Worm (Caenorhabditis elegans) whole organism, L4 larva: ENCODE results near the gene plc-1.

ENCODE experiments used
- ces-1 ChIP-seq: fragments of 150-350 bp; sonication (generic microtip); optimal IDR thresholded peaks from 4 replicates; lab custom pipeline; 2014; ENCODE audit warnings: missing biosample characterization, missing genetic modification reagents, missing genetic modification characterization
- daf-8 ChIP-seq: fragments of 200-800 bp; sonication (Bioruptor generic); IDR thresholded peaks from 2 replicates; pipeline ENCODE4 v1.3.6; 2022; ENCODE audit warnings: missing genetic modification characterization, missing compliant biosample characterization
- egl-27 ChIP-seq: sonication (generic microtip); optimal IDR thresholded peaks from 3 replicates; lab custom pipeline; 2017; ENCODE audit warnings: missing biosample characterization, missing genetic modification reagents, missing genetic modification characterization
- lin-13 ChIP-seq: fragments of 150-350 bp; optimal IDR thresholded peaks from 2 replicates; lab custom pipeline; 2014; ENCODE audit warnings: missing biosample characterization, missing genetic modification reagents, missing genetic modification characterization
- lin-39 ChIP-seq: fragments of 150-350 bp; optimal IDR thresholded peaks from 2 replicates; lab custom pipeline; 2014; ENCODE audit warnings: missing biosample characterization, missing genetic modification reagents, missing genetic modification characterization
- lsy-2 ChIP-seq, 2 experiments: fragments of 150-350 bp in 1 of 2; sonication (generic microtip) in 1 of 2; optimal IDR thresholded peaks; 2 replicates each; lab custom pipeline; 2014 to 2017; ENCODE audit warnings: missing biosample characterization in 2 of 2, missing genetic modification characterization in 2 of 2
- mdt-29 ChIP-seq: fragments of 200-800 bp; sonication (Bioruptor generic); IDR thresholded peaks from 2 replicates; pipeline ENCODE4 v1.3.6; 2022; ENCODE audit warnings: missing genetic modification reagents, missing genetic modification characterization, missing compliant biosample characterization
- nhr-76 ChIP-seq: fragments of 150-350 bp; optimal IDR thresholded peaks from 2 replicates; lab custom pipeline; 2014; ENCODE audit warnings: missing biosample characterization, missing genetic modification characterization
- pqm-1 ChIP-seq: sonication (generic microtip); optimal IDR thresholded peaks from 2 replicates; lab custom pipeline; 2017; ENCODE audit warnings: missing biosample characterization, missing genetic modification characterization
- snpc-4 ChIP-seq: fragments of 150-350 bp; optimal IDR thresholded peaks from 2 replicates; lab custom pipeline; 2014; ENCODE audit warnings: missing biosample characterization, missing genetic modification characterization
- unc-39 ChIP-seq: sonication (generic microtip); optimal IDR thresholded peaks from 2 replicates; lab custom pipeline; 2017; ENCODE audit warnings: missing biosample characterization, missing genetic modification characterization
- ztf-11 ChIP-seq: fragments of 150-350 bp; optimal IDR thresholded peaks from 2 replicates; lab custom pipeline; 2014; ENCODE audit warnings: missing biosample characterization, missing genetic modification characterization

- no peak for TF ChIP-seq ztf-11 (tag; lab: Kevin White, UChicago)
- TF ChIP-seq lin-13 = no peak
- no peak for TF ChIP-seq lsy-2 (tag; optimal IDR thresholded peaks at IDR 0.05; lab: Kevin White, UChicago)
- TF ChIP-seq unc-39 (tag; lab: Kevin White, UChicago) = no peak
- TF ChIP-seq egl-27 (tag; lab: Kevin White, UChicago) = no peak
- TF ChIP-seq mdt-29 (GFP tag; lab: Robert Waterston, UW) = no peak
- TF ChIP-seq pqm-1 (tag; lab: Kevin White, UChicago) = no peak
- no peak for TF ChIP-seq snpc-4 (tag; lab: Kevin White, UChicago)
- no peak for TF ChIP-seq ces-1
- no peak for TF ChIP-seq lin-39
- TF ChIP-seq daf-8 (GFP tag; lab: Robert Waterston, UW) = no peak
- TF ChIP-seq nhr-76 (tag; lab: Kevin White, UChicago) = no peak
These were observed 43.8 kb downstream of the plc-1 start, which contains the start of gene T05A10.6 for ce11 chrX:10794647-10795046.
